Fruit fly (Drosophila melanogaster) whole organism, embryonic: ENCODE data around the gene ClC-c.

Source experiments
- BEAF-32 ChIP-seq: fragments of 200-800 bp; sonication (Bioruptor generic); optimal IDR thresholded peaks from 3 replicates; lab custom pipeline; 2017; ENCODE audit warnings: missing biosample characterization, missing genetic modification characterization, mild to moderate bottlenecking, moderate library complexity, missing genetic modification reagents
- Bgb ChIP-seq: fragments of 200-800 bp; sonication (Bioruptor generic); IDR thresholded peaks from 2 replicates; pipeline ENCODE4 v1.3.6; 2022; ENCODE audit warnings: missing biosample characterization, missing genetic modification characterization; ENCODE audit not compliant: partially characterized antibody
- CG10267 ChIP-seq: fragments of 200-800 bp; sonication (Bioruptor generic); optimal IDR thresholded peaks from 2 replicates; lab custom pipeline; 2018; ENCODE audit warnings: missing biosample characterization, mild to moderate bottlenecking, missing genetic modification characterization, moderate library complexity
- CG12391 ChIP-seq: fragments of 200-800 bp; sonication (Bioruptor generic); optimal IDR thresholded peaks from 3 replicates; lab custom pipeline; 2018; ENCODE audit warnings: missing biosample characterization, mild to moderate bottlenecking, missing genetic modification characterization, moderate library complexity
- CG13287 ChIP-seq: fragments of 200-800 bp; sonication (Bioruptor generic); IDR thresholded peaks from 2 replicates; pipeline ENCODE4 v1.3.6; 2022; ENCODE audit warnings: missing biosample characterization, missing genetic modification characterization; ENCODE audit not compliant: partially characterized antibody
- CG14710 ChIP-seq: fragments of 200-800 bp; sonication (Bioruptor generic); optimal IDR thresholded peaks from 3 replicates; lab custom pipeline; 2019; ENCODE audit warnings: missing biosample characterization, mild to moderate bottlenecking, missing genetic modification characterization, moderate library complexity
- CG14860 ChIP-seq: fragments of 200-800 bp; sonication (Bioruptor generic); IDR thresholded peaks from 3 replicates; pipeline ENCODE4 v1.3.6; 2022; ENCODE audit warnings: missing biosample characterization, missing genetic modification characterization; ENCODE audit not compliant: partially characterized antibody
- CG15514 ChIP-seq: fragments of 200-800 bp; sonication (Bioruptor generic); optimal IDR thresholded peaks from 3 replicates; lab custom pipeline; 2017; ENCODE audit warnings: missing biosample characterization, missing genetic modification characterization, mild to moderate bottlenecking, moderate library complexity, missing genetic modification reagents
- CG1603 ChIP-seq: fragments of 200-800 bp; sonication (Bioruptor generic); optimal IDR thresholded peaks from 2 replicates; lab custom pipeline; 2019; ENCODE audit warnings: missing biosample characterization, mild to moderate bottlenecking, missing genetic modification characterization, moderate library complexity
- CG17186 ChIP-seq: fragments of 200-800 bp; sonication (Bioruptor generic); optimal IDR thresholded peaks from 3 replicates; lab custom pipeline; 2017; ENCODE audit warnings: missing biosample characterization, missing genetic modification reagents, missing genetic modification characterization
- CG17612 ChIP-seq: fragments of 200-800 bp; sonication (Bioruptor generic); IDR thresholded peaks from 2 replicates; pipeline ENCODE4 v1.3.6; 2022; ENCODE audit warnings: missing biosample characterization, missing genetic modification characterization
- CG2116 ChIP-seq: fragments of 200-800 bp; sonication (Bioruptor generic); optimal IDR thresholded peaks from 3 replicates; lab custom pipeline; 2018; ENCODE audit warnings: missing biosample characterization, mild to moderate bottlenecking, missing genetic modification characterization
- CG3065 ChIP-seq: fragments of 200-800 bp; sonication (Bioruptor generic); optimal IDR thresholded peaks from 2 replicates; lab custom pipeline; 2016; ENCODE audit warnings: missing biosample characterization, missing genetic modification characterization
- CG31365 ChIP-seq: fragments of 200-800 bp; sonication (Bioruptor generic); optimal IDR thresholded peaks from 2 replicates; lab custom pipeline; 2018; ENCODE audit warnings: missing biosample characterization, mild to moderate bottlenecking, missing genetic modification characterization
- CG34224 ChIP-seq: fragments of 200-800 bp; sonication (Bioruptor generic); IDR thresholded peaks from 3 replicates; pipeline ENCODE4 v1.3.6; 2022; ENCODE audit warnings: missing biosample characterization, missing genetic modification characterization; ENCODE audit not compliant: partially characterized antibody
- CG6791 ChIP-seq: fragments of 200-800 bp; sonication (Bioruptor generic); IDR thresholded peaks from 3 replicates; pipeline ENCODE4 v1.3.6; 2022; ENCODE audit warnings: missing biosample characterization, missing genetic modification characterization; ENCODE audit not compliant: partially characterized antibody
- CG9797 ChIP-seq: fragments of 200-800 bp; sonication (Bioruptor generic); optimal IDR thresholded peaks from 3 replicates; lab custom pipeline; 2018; ENCODE audit warnings: missing biosample characterization, mild to moderate bottlenecking, missing genetic modification characterization
- Dp ChIP-seq: fragments of 200-800 bp; sonication (Bioruptor generic); optimal IDR thresholded peaks from 2 replicates; lab custom pipeline; 2018; ENCODE audit warnings: missing biosample characterization, mild to moderate bottlenecking, missing genetic modification characterization, moderate library complexity
- Dref ChIP-seq: fragments of 200-800 bp; sonication (Bioruptor generic); IDR thresholded peaks from 2 replicates; pipeline ENCODE4 v1.3.6; 2022; ENCODE audit warnings: missing biosample characterization, missing genetic modification characterization
- E2f2 ChIP-seq: fragments of 200-800 bp; sonication (Bioruptor generic); IDR thresholded peaks from 2 replicates; pipeline ENCODE4 v1.3.6; 2022; ENCODE audit warnings: missing biosample characterization, missing genetic modification characterization
- Ets97D ChIP-seq: fragments of 200-800 bp; sonication (Bioruptor generic); optimal IDR thresholded peaks from 3 replicates; lab custom pipeline; 2016; ENCODE audit warnings: missing biosample characterization, missing genetic modification characterization
- HLH4C ChIP-seq: fragments of 200-800 bp; sonication (Bioruptor generic); IDR thresholded peaks from 3 replicates; pipeline ENCODE4 v1.3.6; 2022; ENCODE audit warnings: missing biosample characterization, missing genetic modification characterization; ENCODE audit not compliant: partially characterized antibody
- HLH54F ChIP-seq: fragments of 200-800 bp; sonication (Bioruptor generic); optimal IDR thresholded peaks from 3 replicates; lab custom pipeline; 2016; ENCODE audit warnings: missing biosample characterization, missing genetic modification characterization
- HmgZ ChIP-seq: fragments of 200-800 bp; sonication (Bioruptor generic); optimal IDR thresholded peaks from 2 replicates; lab custom pipeline; 2018; ENCODE audit warnings: missing biosample characterization, mild to moderate bottlenecking, missing genetic modification characterization
- Lhr ChIP-seq: fragments of 200-800 bp; sonication (Bioruptor generic); optimal IDR thresholded peaks from 3 replicates; lab custom pipeline; 2017; ENCODE audit warnings: mild to moderate bottlenecking, missing biosample characterization, missing genetic modification reagents, missing genetic modification characterization
- Myb ChIP-seq: fragments of 200-800 bp; sonication (Bioruptor generic); optimal IDR thresholded peaks from 2 replicates; lab custom pipeline; 2016; ENCODE audit warnings: missing biosample characterization, missing genetic modification characterization
- Scr ChIP-seq: fragments of 200-800 bp; sonication (Bioruptor generic); IDR thresholded peaks from 2 replicates; pipeline ENCODE4 v1.3.6; 2022; ENCODE audit warnings: missing biosample characterization, missing genetic modification characterization; ENCODE audit not compliant: partially characterized antibody
- Sry-δ ChIP-seq: fragments of 200-800 bp; sonication (Bioruptor generic); optimal IDR thresholded peaks from 2 replicates; lab custom pipeline; 2016; ENCODE audit warnings: missing biosample characterization, missing genetic modification characterization
- amos ChIP-seq: fragments of 200-800 bp; sonication (Bioruptor generic); IDR thresholded peaks from 2 replicates; pipeline ENCODE4 v1.3.6; 2022; ENCODE audit warnings: missing biosample characterization, missing genetic modification characterization; ENCODE audit not compliant: partially characterized antibody
- ase ChIP-seq: fragments of 200-800 bp; sonication (Bioruptor generic); IDR thresholded peaks from 3 replicates; pipeline ENCODE4 v1.3.6; 2022; ENCODE audit warnings: missing biosample characterization, missing genetic modification characterization
- ato ChIP-seq: fragments of 200-800 bp; sonication (Bioruptor generic); IDR thresholded peaks from 2 replicates; pipeline ENCODE4 v1.3.6; 2022; ENCODE audit warnings: missing biosample characterization, missing genetic modification characterization; ENCODE audit not compliant: partially characterized antibody
- bbx ChIP-seq: fragments of 200-800 bp; sonication (Bioruptor generic); IDR thresholded peaks from 2 replicates; pipeline ENCODE4 v1.3.6; 2022; ENCODE audit warnings: missing biosample characterization, missing genetic modification characterization; ENCODE audit not compliant: partially characterized antibody
- chm ChIP-seq: fragments of 200-800 bp; sonication (Bioruptor generic); IDR thresholded peaks from 2 replicates; pipeline ENCODE4 v1.3.6; 2022; ENCODE audit warnings: missing biosample characterization, missing genetic modification characterization
- gfzf ChIP-seq: fragments of 200-800 bp; sonication (Bioruptor generic); optimal IDR thresholded peaks from 2 replicates; lab custom pipeline; 2016; ENCODE audit warnings: missing biosample characterization, mild to moderate bottlenecking, missing genetic modification characterization, moderate library complexity
- grn ChIP-seq: fragments of 200-800 bp; sonication (Bioruptor generic); optimal IDR thresholded peaks from 3 replicates; lab custom pipeline; 2017; ENCODE audit warnings: missing biosample characterization, missing genetic modification characterization
- knrl ChIP-seq: fragments of 200-800 bp; sonication (Bioruptor generic); IDR thresholded peaks from 3 replicates; pipeline ENCODE4 v1.3.6; 2022; ENCODE audit warnings: missing biosample characterization, missing genetic modification characterization; ENCODE audit not compliant: partially characterized antibody
- lbe ChIP-seq: fragments of 200-800 bp; sonication (Bioruptor generic); optimal IDR thresholded peaks from 2 replicates; lab custom pipeline; 2016; ENCODE audit warnings: missing biosample characterization, mild to moderate bottlenecking, missing genetic modification characterization
- maf-S ChIP-seq: fragments of 200-800 bp; sonication (Bioruptor generic); optimal IDR thresholded peaks from 2 replicates; lab custom pipeline; 2016; ENCODE audit warnings: missing biosample characterization, missing genetic modification characterization
- phol ChIP-seq: fragments of 200-800 bp; sonication (Bioruptor generic); optimal IDR thresholded peaks from 3 replicates; lab custom pipeline; 2018; ENCODE audit warnings: missing biosample characterization, mild to moderate bottlenecking, missing genetic modification characterization, moderate library complexity
- pum ChIP-seq: fragments of 200-800 bp; sonication (Bioruptor generic); optimal IDR thresholded peaks from 2 replicates; lab custom pipeline; 2016; ENCODE audit warnings: missing biosample characterization, missing genetic modification characterization
- pzg ChIP-seq: fragments of 200-800 bp; sonication (Bioruptor generic); optimal IDR thresholded peaks from 3 replicates; lab custom pipeline; 2018; ENCODE audit warnings: missing biosample characterization, mild to moderate bottlenecking, missing genetic modification characterization, moderate library complexity
- rib ChIP-seq: fragments of 200-800 bp; sonication (Bioruptor generic); IDR thresholded peaks from 2 replicates; pipeline ENCODE4 v1.3.6; 2022; ENCODE audit warnings: missing biosample characterization, missing genetic modification characterization
- sd ChIP-seq: fragments of 200-800 bp; sonication (Bioruptor generic); optimal IDR thresholded peaks from 3 replicates; lab custom pipeline; 2018; ENCODE audit warnings: missing biosample characterization, mild to moderate bottlenecking, missing genetic modification characterization, moderate library complexity
- stwl ChIP-seq: fragments of 200-800 bp; sonication (Bioruptor generic); optimal IDR thresholded peaks from 3 replicates; lab custom pipeline; 2018; ENCODE audit warnings: missing biosample characterization, mild to moderate bottlenecking, missing genetic modification characterization, moderate library complexity
- trem ChIP-seq: fragments of 200-800 bp; optimal IDR thresholded peaks from 3 replicates; lab custom pipeline; 2019; ENCODE audit warnings: missing biosample characterization, mild to moderate bottlenecking, missing genetic modification characterization, moderate library complexity
- unc-4 ChIP-seq: fragments of 200-800 bp; sonication (Bioruptor generic); IDR thresholded peaks from 2 replicates; pipeline ENCODE4 v1.3.6; 2022; ENCODE audit warnings: missing biosample characterization, missing genetic modification characterization; ENCODE audit not compliant: partially characterized antibody
- zen ChIP-seq: fragments of 200-800 bp; sonication (Bioruptor generic); optimal IDR thresholded peaks from 3 replicates; lab custom pipeline; 2018; ENCODE audit warnings: missing biosample characterization, mild to moderate bottlenecking, missing genetic modification characterization, moderate library complexity

Gene ClC-c

DNA sequence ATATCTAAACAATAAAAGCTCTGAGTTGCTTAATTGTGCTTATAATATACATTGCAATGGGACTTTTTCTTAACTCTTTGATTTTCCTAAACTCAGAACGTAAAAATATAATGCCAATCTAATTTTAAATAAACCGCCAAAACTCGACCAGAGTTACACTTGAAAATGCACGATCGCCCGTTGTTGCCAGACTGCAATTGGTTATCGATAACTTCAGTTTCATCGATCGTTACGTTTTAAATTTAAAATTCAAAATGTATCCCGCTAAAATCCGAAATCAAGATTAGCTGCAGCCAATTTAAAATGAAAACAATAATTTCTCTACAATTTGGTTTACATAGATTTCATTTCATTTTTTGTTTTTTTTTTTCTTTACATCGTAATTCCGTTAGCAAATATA, 48.9 kb downstream of the ClC-c start:
- TF ChIP-seq CG3065 (no peak), Myb (GFP tag; lab: Kevin White, UChicago) (peak; percentile 98), amos (GFP tag; lab: Robert Waterston, UW) (peak; percentile 48; the same call in 1 of the 2 replicates), sd (tag; lab: Kevin White, UChicago) (peak; percentile 41), CG12391 (tag; lab: Kevin White, UChicago) (no peak), CG9797 (GFP tag; lab: Kevin White, UChicago) (peak; percentile 9), pzg (GFP tag; lab: Kevin White, UChicago) (peak; percentile 78), CG17186 (GFP tag; lab: Kevin White, UChicago) (peak; percentile 20), Dref (GFP tag; lab: Robert Waterston, UW) (peak; percentile 93), Bgb (GFP tag; lab: Robert Waterston, UW) (peak; percentile 49), knrl (GFP tag; lab: Robert Waterston, UW) (peak; percentile 36; the same call in 1 of the 3 replicates), bbx (GFP tag; lab: Robert Waterston, UW) (peak; percentile 35; the same call in 1 of the 2 replicates), E2f2 (peak; percentile 99), CG34224 (peak; percentile 55; the same call in 2 of the 3 replicates), Ets97D (peak; percentile 71), CG14860 (GFP tag; lab: Robert Waterston, UW) (0 out of 3 replicates have a peak, but pooled peaks have one; percentile 36), CG31365 (no peak), lbe (GFP tag; lab: Kevin White, UChicago) (peak; percentile 48), CG1603 (peak; percentile 76), stwl (tag; lab: Kevin White, UChicago) (peak; percentile 58), phol (tag; lab: Kevin White, UChicago) (peak; percentile 32), Scr (GFP tag; lab: Robert Waterston, UW) (peak; percentile 16; the same call in 1 of the 2 replicates), gfzf (GFP tag; lab: Kevin White, UChicago) (peak; percentile 28), unc-4 (GFP tag; lab: Robert Waterston, UW) (peak; percentile 37; the same call in 1 of the 2 replicates), ato (GFP tag; lab: Robert Waterston, UW) (0 out of 2 replicates have a peak, but pooled peaks have one; percentile 28), grn (GFP tag; lab: Kevin White, UChicago) (peak; percentile 37), CG17612 (GFP tag; lab: Robert Waterston, UW) (no peak), CG15514 (GFP tag; lab: Kevin White, UChicago) (peak; percentile 51), CG6791 (GFP tag; lab: Robert Waterston, UW) (peak; percentile 46; the same call in 1 of the 3 replicates), trem (tag; lab: Kevin White, UChicago) (peak; percentile 69), pum (GFP tag; lab: Kevin White, UChicago) (no peak), CG2116 (GFP tag; lab: Kevin White, UChicago) (peak; percentile 98), rib (GFP tag; lab: Robert Waterston, UW) (no peak), CG14710 (tag; lab: Kevin White, UChicago) (peak; percentile 57), HmgZ (tag; lab: Kevin White, UChicago) (peak; percentile 42), CG13287 (GFP tag; lab: Robert Waterston, UW) (peak; percentile 48), CG10267 (peak; percentile 31), Lhr (peak; percentile 33), BEAF-32 (GFP tag; lab: Kevin White, UChicago) (peak; percentile 51), ase (no peak), HLH54F (GFP tag; lab: Kevin White, UChicago) (no peak), chm (GFP tag; lab: Robert Waterston, UW) (no peak), Dp (GFP tag; lab: Kevin White, UChicago) (peak; percentile 99), zen (no peak), Sry-δ (GFP tag; lab: Kevin White, UChicago) (peak; percentile 65), HLH4C (GFP tag; lab: Robert Waterston, UW) (peak; percentile 44; the same call in 1 of the 3 replicates), maf-S (GFP tag; lab: Kevin White, UChicago) (no peak)
- TF ChIP-seq, all 482 proteins: peak for 36
